Worm (Caenorhabditis elegans): ENCODE measurements around the gene cpg-19.

Gene cpg-19

DNA sequence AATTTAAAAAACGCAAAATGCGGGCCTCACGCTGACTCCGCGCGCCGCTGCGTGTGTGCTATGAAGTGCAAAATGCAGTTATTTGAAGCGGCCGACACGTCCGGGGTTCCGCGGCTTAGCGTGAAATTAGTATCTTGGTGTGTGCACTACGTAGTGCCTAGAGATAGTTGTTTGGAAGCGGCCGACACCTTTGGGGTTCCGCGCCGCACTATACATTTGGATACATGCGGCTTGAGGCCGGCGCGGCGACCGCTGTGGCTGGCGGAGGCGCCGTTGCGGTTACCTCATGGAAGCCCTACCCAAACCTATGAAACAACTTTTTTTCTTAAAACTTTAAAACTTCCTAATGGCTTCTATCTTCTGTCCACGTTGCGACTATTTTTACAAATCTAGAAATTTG is 7.6 kb downstream of the cpg-19 start:
- TF ChIP-seq ama-1 (optimal IDR thresholded peaks at IDR 0.05), result no peak
- TF ChIP-seq aly-1 (tag; optimal IDR thresholded peaks at IDR 0.05), result no peak
- no peak for TF ChIP-seq scrt-1 (GFP tag; IDR thresholded peaks at IDR 0.05)
- no peak for TF ChIP-seq hnd-1 (tag; optimal IDR thresholded peaks at IDR 0.05)
- TF ChIP-seq tbx-11 (GFP tag; IDR thresholded peaks at IDR 0.05), result no peak
- TF ChIP-seq ceh-13 (GFP tag; optimal IDR thresholded peaks at IDR 0.05), result no peak
- no peak for TF ChIP-seq flt-1 (GFP tag; IDR thresholded peaks at IDR 0.05)
- no peak for TF ChIP-seq B0310.2 (tag; optimal IDR thresholded peaks at IDR 0.05)

DNA sequence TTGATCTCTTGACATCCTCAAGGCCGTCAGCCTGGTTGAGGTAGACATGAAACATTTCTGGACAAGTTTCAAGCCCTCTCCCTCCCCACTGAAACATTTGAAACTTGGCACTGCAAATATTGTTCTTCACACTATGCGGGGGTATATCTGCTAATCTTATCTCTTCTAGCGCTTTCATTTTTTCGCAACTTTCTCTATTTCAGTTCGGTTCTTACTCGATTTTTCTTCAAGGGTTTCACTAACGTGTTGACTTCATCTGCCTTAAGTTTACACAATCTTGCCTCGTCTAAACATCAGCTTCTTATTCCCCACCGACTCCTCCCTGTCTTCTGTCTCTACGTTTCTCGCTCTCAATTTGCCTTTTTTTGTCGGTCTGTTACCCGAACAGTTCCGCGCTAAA is 8.2 kb downstream of the cpg-19 start:
- no peak for TF ChIP-seq B0310.2 (tag; optimal IDR thresholded peaks at IDR 0.05)
- no peak for TF ChIP-seq ets-7 (tag; optimal IDR thresholded peaks at IDR 0.05)
- TF ChIP-seq F13C5.2 (tag; optimal IDR thresholded peaks at IDR 0.05), result no peak
- TF ChIP-seq ceh-36 (tag; optimal IDR thresholded peaks at IDR 0.05), result no peak

DNA sequence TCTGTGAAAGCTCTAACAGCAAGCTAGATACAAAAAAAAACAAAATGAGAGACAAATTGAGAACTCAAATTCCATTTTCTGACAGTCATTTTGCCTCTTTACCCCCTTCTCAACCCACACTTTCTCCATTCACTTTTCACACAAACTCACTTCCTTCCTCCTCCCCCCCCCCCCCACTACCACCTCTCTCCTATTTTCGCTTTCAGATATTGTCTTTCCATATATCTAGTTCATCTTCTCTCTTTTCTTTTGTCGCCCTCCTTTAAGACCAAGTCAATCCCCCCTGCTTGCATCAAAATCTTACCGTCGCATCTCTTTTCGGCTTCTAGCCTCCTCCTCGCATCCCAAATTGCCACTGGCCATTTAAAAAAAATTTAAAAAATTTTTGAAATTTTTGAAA is 10.2 kb downstream of the cpg-19 start:
- TF ChIP-seq hmg-4 (GFP tag; optimal IDR thresholded peaks at IDR 0.05) (no peak), flt-1 (GFP tag; IDR thresholded peaks at IDR 0.05) (no peak), sea-1 (GFP tag; conservative IDR thresholded peaks at IDR 0.05) (no peak), tbx-37 (GFP tag; conservative IDR thresholded peaks at IDR 0.05) (no peak), aly-1 (tag; optimal IDR thresholded peaks at IDR 0.05) (no peak), scrt-1 (GFP tag; IDR thresholded peaks at IDR 0.05) (no peak), ceh-13 (GFP tag; optimal IDR thresholded peaks at IDR 0.05) (no peak), ets-7 (tag; optimal IDR thresholded peaks at IDR 0.05) (no peak), hnd-1 (tag; optimal IDR thresholded peaks at IDR 0.05) (no peak), hmbx-1 (tag; optimal IDR thresholded peaks at IDR 0.05) (no peak), tbx-11 (GFP tag; IDR thresholded peaks at IDR 0.05) (no peak), pes-1 (GFP tag; IDR thresholded peaks at IDR 0.05) (no peak), tra-4 (tag; optimal IDR thresholded peaks at IDR 0.05) (no peak), B0310.2 (tag; optimal IDR thresholded peaks at IDR 0.05) (no peak), ceh-36 (tag; optimal IDR thresholded peaks at IDR 0.05) (no peak), F13C5.2 (tag; optimal IDR thresholded peaks at IDR 0.05) (no peak)

DNA sequence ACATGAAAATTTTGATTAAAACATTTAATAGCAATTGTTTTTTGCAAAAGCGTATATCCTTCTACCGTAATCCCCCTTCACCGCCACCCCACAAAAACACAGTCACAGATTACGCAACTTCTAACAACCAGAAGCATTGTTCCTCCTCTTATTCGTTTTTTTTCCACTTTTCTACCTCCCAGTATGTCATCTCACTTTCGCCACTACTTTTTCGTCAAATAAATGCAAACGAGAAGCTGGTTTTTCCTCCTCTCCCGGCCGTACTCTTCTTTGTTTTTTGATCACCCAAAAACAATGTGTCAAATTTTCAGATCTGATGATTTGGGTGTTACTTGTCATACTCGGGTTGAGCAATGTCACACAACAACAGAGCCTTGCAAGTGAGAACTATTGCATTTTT is 11.4 kb downstream of the cpg-19 start, which contains the start of gene C06G1.1:
C06G1.1 (plus strand) TSS at position 301 of the 400 bp plus-strand sequence.
- no peak for TF ChIP-seq F13C5.2 (tag; optimal IDR thresholded peaks at IDR 0.05)
- no peak for TF ChIP-seq aly-1 (tag; optimal IDR thresholded peaks at IDR 0.05)
- TF ChIP-seq tbx-11 (GFP tag; IDR thresholded peaks at IDR 0.05), result no peak
- no peak for TF ChIP-seq ama-1 (optimal IDR thresholded peaks at IDR 0.05)
- TF ChIP-seq ceh-13 (GFP tag; optimal IDR thresholded peaks at IDR 0.05), result no peak
- TF ChIP-seq B0310.2 (tag; optimal IDR thresholded peaks at IDR 0.05), result no peak
- TF ChIP-seq pes-1 (GFP tag; IDR thresholded peaks at IDR 0.05), result no peak

DNA sequence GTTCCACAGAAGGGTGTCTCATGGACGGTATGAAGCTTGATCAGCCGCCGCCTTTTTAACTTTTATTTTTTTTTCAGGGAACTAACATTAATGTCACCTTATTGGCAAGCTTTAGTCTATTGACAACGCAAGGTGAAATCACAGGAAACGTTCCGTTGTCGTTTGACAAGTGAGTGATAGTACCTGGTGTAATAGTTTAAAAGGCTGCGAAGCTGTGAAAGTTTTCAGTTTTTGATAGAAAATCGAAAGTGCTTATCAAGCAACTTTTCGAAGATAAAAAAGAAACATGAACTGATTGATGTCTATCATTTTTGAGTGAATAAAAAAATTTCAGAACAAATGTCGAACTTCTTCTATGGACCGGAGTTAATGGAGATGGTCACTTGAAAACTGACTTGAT is 12.5 kb downstream of the cpg-19 start:
- no peak for TF ChIP-seq B0310.2 (tag; optimal IDR thresholded peaks at IDR 0.05)
- no peak for TF ChIP-seq tbx-37 (GFP tag; conservative IDR thresholded peaks at IDR 0.05)
- TF ChIP-seq tbx-11 (GFP tag; IDR thresholded peaks at IDR 0.05), result no peak
- no peak for TF ChIP-seq sea-1 (GFP tag; conservative IDR thresholded peaks at IDR 0.05)
- no peak for TF ChIP-seq tra-4 (tag; optimal IDR thresholded peaks at IDR 0.05)
- no peak for TF ChIP-seq scrt-1 (GFP tag; IDR thresholded peaks at IDR 0.05)
- TF ChIP-seq ceh-36 (tag; optimal IDR thresholded peaks at IDR 0.05), result no peak
- no peak for TF ChIP-seq ceh-13 (GFP tag; optimal IDR thresholded peaks at IDR 0.05)
- TF ChIP-seq hnd-1 (tag; optimal IDR thresholded peaks at IDR 0.05), result no peak
- no peak for TF ChIP-seq flt-1 (GFP tag; IDR thresholded peaks at IDR 0.05)
- no peak for TF ChIP-seq hmg-4 (GFP tag; optimal IDR thresholded peaks at IDR 0.05)
- TF ChIP-seq aly-1 (tag; optimal IDR thresholded peaks at IDR 0.05), result no peak

DNA sequence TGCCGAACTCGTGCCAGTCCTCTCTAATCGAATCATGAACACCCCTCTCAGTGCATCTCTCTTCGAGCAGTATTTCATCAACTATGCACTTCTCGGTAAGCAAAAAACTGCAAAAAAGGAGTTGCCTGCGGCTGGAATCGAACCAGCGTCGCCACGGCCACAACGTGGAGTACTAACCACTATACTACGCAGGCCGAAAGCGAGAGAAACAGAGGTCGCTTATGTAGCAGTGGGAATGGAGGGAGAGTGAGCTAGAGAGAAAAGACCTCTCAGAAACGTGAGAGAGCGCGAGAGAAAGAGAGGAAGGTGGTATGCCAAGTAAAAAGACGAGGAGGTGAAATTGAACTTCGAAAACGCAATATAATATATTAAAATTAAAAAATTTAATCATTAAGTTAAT is 13.1 kb downstream of the cpg-19 start:
- TF ChIP-seq flt-1 (GFP tag; IDR thresholded peaks at IDR 0.05), result peak; percentile 96
- TF ChIP-seq ama-1 (optimal IDR thresholded peaks at IDR 0.05), result no peak
- peak; percentile 97 for TF ChIP-seq pes-1 (GFP tag; IDR thresholded peaks at IDR 0.05)
- TF ChIP-seq ceh-36 (tag; optimal IDR thresholded peaks at IDR 0.05), result peak; percentile 95
- peak; percentile 96 for TF ChIP-seq scrt-1 (GFP tag; IDR thresholded peaks at IDR 0.05)
- peak; percentile 97 for TF ChIP-seq sea-1 (GFP tag; conservative IDR thresholded peaks at IDR 0.05)
- TF ChIP-seq hnd-1 (tag; optimal IDR thresholded peaks at IDR 0.05), result peak; percentile 92
- peak; percentile 86 for TF ChIP-seq B0310.2 (tag; optimal IDR thresholded peaks at IDR 0.05)
- peak; percentile 80 for TF ChIP-seq ets-7 (tag; optimal IDR thresholded peaks at IDR 0.05)
- peak; percentile 96 for TF ChIP-seq tbx-37 (GFP tag; conservative IDR thresholded peaks at IDR 0.05)
- peak; percentile 98 for TF ChIP-seq hmg-4 (GFP tag; optimal IDR thresholded peaks at IDR 0.05)
- peak; percentile 83 for TF ChIP-seq hmbx-1 (tag; optimal IDR thresholded peaks at IDR 0.05)
- TF ChIP-seq aly-1 (tag; optimal IDR thresholded peaks at IDR 0.05), result peak; percentile 95
- TF ChIP-seq ceh-13 (GFP tag; optimal IDR thresholded peaks at IDR 0.05), result peak; percentile 92
- peak; percentile 77 for TF ChIP-seq tra-4 (tag; optimal IDR thresholded peaks at IDR 0.05)
- peak; percentile 97 for TF ChIP-seq F13C5.2 (tag; optimal IDR thresholded peaks at IDR 0.05)
- TF ChIP-seq tbx-11 (GFP tag; IDR thresholded peaks at IDR 0.05), result peak; percentile 96

DNA sequence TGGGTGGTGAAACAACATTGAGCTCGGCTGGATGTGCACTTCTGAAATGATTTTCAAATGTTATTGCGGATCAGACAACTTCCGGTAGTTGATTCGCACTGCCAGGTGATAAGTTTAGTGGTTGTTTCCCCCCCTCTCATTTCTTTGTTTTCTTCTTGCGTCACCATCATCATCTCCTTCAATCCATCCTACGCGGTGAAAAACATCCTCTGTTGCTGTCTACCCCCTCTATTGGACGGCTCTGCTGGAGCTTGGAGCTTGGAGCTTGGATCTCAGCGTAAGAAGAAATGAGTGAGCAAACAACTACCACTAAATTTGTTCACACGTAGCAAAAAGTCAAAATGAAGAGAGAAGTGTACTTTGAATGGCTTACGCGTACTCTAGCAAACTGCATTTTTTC is 20.1 kb downstream of the cpg-19 start:
- TF ChIP-seq hmg-4 (GFP tag; optimal IDR thresholded peaks at IDR 0.05) (no peak), F13C5.2 (tag; optimal IDR thresholded peaks at IDR 0.05) (no peak), tbx-11 (GFP tag; IDR thresholded peaks at IDR 0.05) (no peak), flt-1 (GFP tag; IDR thresholded peaks at IDR 0.05) (no peak), ceh-13 (GFP tag; optimal IDR thresholded peaks at IDR 0.05) (no peak), sea-1 (GFP tag; conservative IDR thresholded peaks at IDR 0.05) (no peak), scrt-1 (GFP tag; IDR thresholded peaks at IDR 0.05) (no peak), pes-1 (GFP tag; IDR thresholded peaks at IDR 0.05) (no peak), hmbx-1 (tag; optimal IDR thresholded peaks at IDR 0.05) (no peak), ama-1 (optimal IDR thresholded peaks at IDR 0.05) (no peak), tbx-37 (GFP tag; conservative IDR thresholded peaks at IDR 0.05) (no peak), ceh-36 (tag; optimal IDR thresholded peaks at IDR 0.05) (no peak), ets-7 (tag; optimal IDR thresholded peaks at IDR 0.05) (no peak), aly-1 (tag; optimal IDR thresholded peaks at IDR 0.05) (no peak), hnd-1 (tag; optimal IDR thresholded peaks at IDR 0.05) (no peak), B0310.2 (tag; optimal IDR thresholded peaks at IDR 0.05) (no peak), tra-4 (tag; optimal IDR thresholded peaks at IDR 0.05) (no peak)

DNA sequence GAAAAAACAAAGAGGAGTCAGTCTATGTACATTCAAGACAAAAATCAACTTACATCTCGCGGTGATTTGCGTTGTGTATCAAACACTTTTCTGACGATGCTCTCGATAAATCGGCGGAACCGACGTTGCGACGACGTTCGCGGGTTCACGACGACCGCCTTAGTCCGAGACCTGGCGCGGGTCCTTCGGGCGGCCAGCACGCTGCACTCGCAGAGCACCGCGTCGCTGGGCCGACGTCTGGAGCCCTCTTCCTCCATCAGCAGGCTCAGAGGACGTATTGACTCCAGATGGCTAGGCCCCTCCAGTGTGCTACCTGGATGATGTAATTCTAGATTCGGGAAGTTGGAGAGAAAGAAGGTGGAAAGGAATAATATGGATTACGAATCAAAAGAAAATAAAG is 21.6 kb downstream of the cpg-19 start:
- TF ChIP-seq hnd-1 (tag; optimal IDR thresholded peaks at IDR 0.05) (no peak), sea-1 (GFP tag; conservative IDR thresholded peaks at IDR 0.05) (no peak), tbx-11 (GFP tag; IDR thresholded peaks at IDR 0.05) (no peak), F13C5.2 (tag; optimal IDR thresholded peaks at IDR 0.05) (no peak), B0310.2 (tag; optimal IDR thresholded peaks at IDR 0.05) (no peak), ceh-36 (tag; optimal IDR thresholded peaks at IDR 0.05) (no peak), ets-7 (tag; optimal IDR thresholded peaks at IDR 0.05) (no peak), ceh-13 (GFP tag; optimal IDR thresholded peaks at IDR 0.05) (no peak), tbx-37 (GFP tag; conservative IDR thresholded peaks at IDR 0.05) (no peak)

All from whole organism, early embryonic.